Fruit fly (Drosophila melanogaster): ENCODE results near the gene blp.

blp gene

DNA sequence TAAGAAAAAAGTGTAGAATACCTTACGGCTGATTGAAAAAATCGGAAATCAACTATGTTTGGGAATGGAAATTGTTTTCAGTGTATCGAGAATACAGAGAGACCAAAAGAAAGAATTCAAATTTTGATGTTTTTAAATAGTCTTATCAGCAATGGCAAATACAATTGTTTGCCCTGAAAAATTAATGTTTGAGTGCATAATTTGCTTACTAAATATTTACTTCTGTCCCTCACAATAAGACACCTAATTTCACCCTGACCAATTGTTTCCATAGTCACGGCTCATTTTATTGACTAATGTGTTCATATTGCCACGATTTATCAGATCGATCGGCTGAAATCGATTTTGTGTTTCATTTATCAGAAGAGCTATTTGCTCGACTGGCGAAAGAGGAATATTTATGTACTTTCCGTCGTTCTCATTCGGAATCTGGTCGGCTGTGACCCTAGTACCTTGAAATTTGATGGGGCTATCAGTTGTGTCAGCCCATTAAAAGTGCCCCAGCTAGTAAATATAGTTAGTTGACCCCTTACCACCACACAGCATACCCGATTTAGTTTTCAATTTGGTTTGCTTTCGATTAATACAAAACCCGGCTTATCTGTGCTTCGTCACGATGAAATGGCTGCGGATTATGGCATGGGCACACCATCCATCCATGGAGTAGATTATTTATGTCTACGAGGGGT, 50.0 kb downstream of the blp start:
- TF ChIP-seq HLH106 (tag; optimal IDR thresholded peaks at IDR 0.05): no peak
- TF ChIP-seq Myc (optimal IDR thresholded peaks at IDR 0.05): peak; percentile 46
- no peak for TF ChIP-seq Rel (GFP tag; optimal IDR thresholded peaks at IDR 0.05)
- no peak for TF ChIP-seq Rel (tag; optimal IDR thresholded peaks at IDR 0.05)
